Worm (Caenorhabditis elegans) whole organism, young adult: ENCODE data around the gene unc-4.

Source experiments
- F55B11.4 ChIP-seq: sonication (generic microtip); optimal IDR thresholded peaks from 2 replicates; lab custom pipeline; 2016; ENCODE audit warnings: missing compliant biosample characterization, missing genetic modification characterization, borderline replicate concordance; ENCODE audit not compliant: insufficient read depth
- ama-1 ChIP-seq, 3 experiments: fragments of 150-350 bp in 1 of 3; sonication (generic microtip) in 2 of 3; optimal IDR thresholded peaks; 2 replicates each; lab custom pipeline; 2014 to 2018; ENCODE audit warnings: missing biosample characterization in 2 of 3, missing genetic modification characterization in 2 of 3, missing genetic modification reagents in 2 of 3
- cebp-1 ChIP-seq, 2 experiments: fragments of 200-800 bp in 1 of 2; sonication (Bioruptor generic) in 1 of 2; sonication (generic microtip) in 1 of 2; IDR thresholded peaks in 1 of 2; optimal IDR thresholded peaks in 1 of 2; 2 replicates each; pipeline versions ENCODE4 v1.3.6 to Lab custom; 2017 to 2022; ENCODE audit warnings: missing compliant biosample characterization in 2 of 2, missing genetic modification characterization in 2 of 2, mild to moderate bottlenecking in 1 of 2, missing genetic modification reagents in 1 of 2, moderate library complexity in 1 of 2
- sdz-38 ChIP-seq: sonication (generic microtip); optimal IDR thresholded peaks from 2 replicates; lab custom pipeline; 2016; ENCODE audit warnings: missing genotype, missing genetic modification characterization, missing compliant biosample characterization
- xnd-1 ChIP-seq: sonication (generic microtip); optimal IDR thresholded peaks from 2 replicates; lab custom pipeline; 2016; ENCODE audit warnings: missing genotype, missing genetic modification reagents, missing genetic modification characterization, missing compliant biosample characterization

DNA sequence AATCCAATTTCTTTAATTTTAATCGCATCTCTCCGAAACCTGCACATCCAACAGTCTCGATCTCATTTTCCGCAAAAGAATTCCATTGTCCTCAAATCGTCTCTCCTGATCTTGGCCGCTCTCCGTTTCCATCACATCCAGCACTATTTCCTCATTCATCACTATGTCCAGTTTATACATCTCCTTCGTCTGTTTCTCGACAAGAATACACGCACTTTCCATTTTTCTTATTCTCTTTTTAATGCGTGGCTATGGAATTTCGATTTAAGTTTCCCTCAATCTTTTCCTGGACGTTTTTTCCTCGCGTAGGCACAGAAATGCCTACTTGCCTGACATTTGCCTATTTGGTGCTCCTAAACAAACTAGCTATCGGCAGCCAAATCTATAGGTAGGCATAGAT lies 20.4 kb downstream of the unc-4 start:
- TF ChIP-seq xnd-1 (no peak), cebp-1 (GFP tag; IDR thresholded peaks at IDR 0.05; lab: Robert Waterston, UW) (no peak), cebp-1 (tag; optimal IDR thresholded peaks at IDR 0.05; lab: Kevin White, UChicago) (no peak), F55B11.4 (tag; lab: Kevin White, UChicago) (no peak), ama-1 (optimal IDR thresholded peaks at IDR 0.05; lab: Kevin White, UChicago) (no peak), ama-1 (GFP tag; optimal IDR thresholded peaks at IDR 0.05; lab: Kevin White, UChicago) (no peak), sdz-38 (tag; lab: Kevin White, UChicago) (no peak)
